Worm (Caenorhabditis elegans) whole organism, young adult: Measurements from ENCODE around the gene R13A1.5.

Experiments used
- B0035.1 ChIP-seq: sonication (generic microtip); optimal IDR thresholded peaks from 2 replicates; lab custom pipeline; 2016; ENCODE audit warnings: missing genetic modification characterization, mild to moderate bottlenecking, missing compliant biosample characterization, missing genotype, missing genetic modification reagents
- B0336.3 ChIP-seq: fragments of 200-800 bp; sonication (Bioruptor generic); IDR thresholded peaks from 2 replicates; pipeline ENCODE4 v1.3.6; 2022; ENCODE audit warnings: missing genetic modification characterization, missing compliant biosample characterization
- F22D6.2 ChIP-seq: sonication (generic microtip); optimal IDR thresholded peaks from 2 replicates; lab custom pipeline; 2016; ENCODE audit warnings: mild to moderate bottlenecking, missing genetic modification characterization, missing compliant biosample characterization
- F39B2.1 ChIP-seq: fragments of 200-800 bp; sonication (Bioruptor generic); IDR thresholded peaks from 2 replicates; pipeline ENCODE4 v1.3.6; 2022; ENCODE audit warnings: missing genetic modification reagents, missing genetic modification characterization, missing compliant biosample characterization
- F57A8.1 ChIP-seq: fragments of 200-800 bp; sonication (Bioruptor generic); optimal IDR thresholded peaks from 2 replicates; lab custom pipeline; 2018; ENCODE audit warnings: mild to moderate bottlenecking, missing genetic modification characterization, moderate library complexity, missing compliant biosample characterization
- T26A5.8 ChIP-seq: sonication (generic microtip); optimal IDR thresholded peaks from 2 replicates; lab custom pipeline; 2016; ENCODE audit warnings: missing genetic modification characterization, missing compliant biosample characterization
- Y53G8AR.9 ChIP-seq: fragments of 200-800 bp; sonication (Bioruptor generic); conservative IDR thresholded peaks from 2 replicates; pipeline ENCODE4 v1.3.6; 2022; ENCODE audit warnings: missing genetic modification reagents, missing genetic modification characterization, missing compliant biosample characterization
- Y79H2A.3 ChIP-seq: fragments of 200-800 bp; sonication (Bioruptor generic); conservative IDR thresholded peaks from 2 replicates; pipeline ENCODE4 v1.3.6; 2022; ENCODE audit warnings: missing genetic modification reagents, missing genetic modification characterization, missing compliant biosample characterization
- aptf-2 ChIP-seq: fragments of 200-800 bp; sonication (Bioruptor generic); conservative IDR thresholded peaks from 2 replicates; pipeline ENCODE4 v1.3.6; 2022; ENCODE audit warnings: missing genetic modification reagents, missing genetic modification characterization, missing compliant biosample characterization
- athp-1 ChIP-seq: sonication (generic microtip); optimal IDR thresholded peaks from 2 replicates; lab custom pipeline; 2017; ENCODE audit warnings: mild to moderate bottlenecking, missing genetic modification characterization, missing compliant biosample characterization
- cebp-1 ChIP-seq, 2 experiments: fragments of 200-800 bp in 1 of 2; sonication (Bioruptor generic) in 1 of 2; sonication (generic microtip) in 1 of 2; IDR thresholded peaks in 1 of 2; optimal IDR thresholded peaks in 1 of 2; 2 replicates each; pipeline versions ENCODE4 v1.3.6 to Lab custom; 2017 to 2022; ENCODE audit warnings: missing compliant biosample characterization in 2 of 2, missing genetic modification characterization in 2 of 2, mild to moderate bottlenecking in 1 of 2, missing genetic modification reagents in 1 of 2, moderate library complexity in 1 of 2
- ceh-40 ChIP-seq: fragments of 200-800 bp; sonication (Bioruptor generic); IDR thresholded peaks from 2 replicates; pipeline ENCODE4 v1.3.6; 2022; ENCODE audit warnings: missing genetic modification characterization, missing compliant biosample characterization
- ceh-79 ChIP-seq: sonication (generic microtip); optimal IDR thresholded peaks from 2 replicates; lab custom pipeline; 2017; ENCODE audit warnings: mild to moderate bottlenecking, missing genetic modification characterization, missing compliant biosample characterization
- chd-7 ChIP-seq: sonication (generic microtip); optimal IDR thresholded peaks from 2 replicates; lab custom pipeline; 2016; ENCODE audit warnings: mild to moderate bottlenecking, missing genetic modification characterization, moderate library complexity, missing compliant biosample characterization
- efl-1 ChIP-seq: fragments of 150-350 bp; optimal IDR thresholded peaks from 2 replicates; lab custom pipeline; 2014; ENCODE audit warnings: missing biosample characterization, missing genetic modification reagents, missing genetic modification characterization
- egrh-3 ChIP-seq: fragments of 200-800 bp; sonication (Bioruptor generic); IDR thresholded peaks from 2 replicates; pipeline ENCODE4 v1.3.6; 2022; ENCODE audit warnings: missing genetic modification reagents, missing genetic modification characterization, missing compliant biosample characterization
- fkh-3 ChIP-seq: sonication (generic microtip); optimal IDR thresholded peaks from 2 replicates; lab custom pipeline; 2016; ENCODE audit warnings: mild to moderate bottlenecking, missing genetic modification characterization, missing compliant biosample characterization
- hlh-12 ChIP-seq: sonication (generic microtip); optimal IDR thresholded peaks from 2 replicates; lab custom pipeline; 2016; ENCODE audit warnings: missing genetic modification characterization, missing compliant biosample characterization
- hmg-20 ChIP-seq: fragments of 200-800 bp; sonication (Bioruptor generic); IDR thresholded peaks from 2 replicates; pipeline ENCODE4 v1.3.6; 2022; ENCODE audit warnings: missing genetic modification reagents, missing genetic modification characterization, missing compliant biosample characterization
- let-526 ChIP-seq: fragments of 200-800 bp; sonication (Bioruptor generic); IDR thresholded peaks from 2 replicates; pipeline ENCODE4 v1.3.6; 2022; ENCODE audit warnings: missing genetic modification reagents, missing genetic modification characterization, missing compliant biosample characterization
- lin-26 ChIP-seq: fragments of 200-800 bp; sonication (Bioruptor generic); IDR thresholded peaks from 2 replicates; pipeline ENCODE4 v1.3.6; 2022; ENCODE audit warnings: missing genetic modification reagents, missing genetic modification characterization, missing compliant biosample characterization
- lsy-27 ChIP-seq: sonication (generic microtip); optimal IDR thresholded peaks from 2 replicates; lab custom pipeline; 2017; ENCODE audit warnings: missing genetic modification characterization, mild to moderate bottlenecking, missing compliant biosample characterization, antibody characterized with exemption, missing genotype, borderline replicate concordance; ENCODE audit not compliant: insufficient read depth
- madf-3 ChIP-seq: fragments of 200-800 bp; sonication (Bioruptor generic); IDR thresholded peaks from 2 replicates; pipeline ENCODE4 v1.3.6; 2022; ENCODE audit warnings: missing genetic modification reagents, missing genetic modification characterization, missing compliant biosample characterization
- madf-8 ChIP-seq: fragments of 200-800 bp; sonication (Bioruptor generic); conservative IDR thresholded peaks from 2 replicates; pipeline ENCODE4 v1.3.6; 2022; ENCODE audit warnings: missing genetic modification reagents, missing genetic modification characterization, missing compliant biosample characterization
- mcd-1 ChIP-seq: fragments of 200-800 bp; sonication (Bioruptor generic); IDR thresholded peaks from 2 replicates; pipeline ENCODE4 v1.3.6; 2022; ENCODE audit warnings: missing genetic modification reagents, missing genetic modification characterization, missing compliant biosample characterization
- nhr-120 ChIP-seq: fragments of 200-800 bp; sonication (Bioruptor generic); IDR thresholded peaks from 2 replicates; pipeline ENCODE4 v1.3.6; 2022; ENCODE audit warnings: missing genetic modification characterization, missing compliant biosample characterization
- nhr-80 ChIP-seq: sonication (generic microtip); optimal IDR thresholded peaks from 2 replicates; lab custom pipeline; 2016; ENCODE audit warnings: missing genetic modification characterization, missing compliant biosample characterization
- sea-2 ChIP-seq: fragments of 200-800 bp; sonication (Bioruptor generic); IDR thresholded peaks from 2 replicates; pipeline ENCODE4 v1.3.6; 2022; ENCODE audit warnings: missing genetic modification characterization, missing compliant biosample characterization
- snpc-3.4 ChIP-seq: sonication (generic microtip); optimal IDR thresholded peaks from 2 replicates; lab custom pipeline; 2017; ENCODE audit warnings: missing genetic modification characterization, mild to moderate bottlenecking, missing compliant biosample characterization, antibody characterized with exemption, moderate library complexity, missing genotype, missing genetic modification reagents
- sptf-2 ChIP-seq: fragments of 200-800 bp; sonication (Bioruptor generic); optimal IDR thresholded peaks from 2 replicates; lab custom pipeline; 2018; ENCODE audit warnings: mild to moderate bottlenecking, missing genetic modification characterization, missing compliant biosample characterization
- xnd-1 ChIP-seq: sonication (generic microtip); optimal IDR thresholded peaks from 2 replicates; lab custom pipeline; 2016; ENCODE audit warnings: missing genotype, missing genetic modification reagents, missing genetic modification characterization, missing compliant biosample characterization
- ztf-18 ChIP-seq: sonication (generic microtip); optimal IDR thresholded peaks from 2 replicates; lab custom pipeline; 2016; ENCODE audit warnings: missing genotype, mild to moderate bottlenecking, missing genetic modification characterization, missing compliant biosample characterization
- ztf-26 ChIP-seq: sonication (generic microtip); optimal IDR thresholded peaks from 2 replicates; lab custom pipeline; 2017; ENCODE audit warnings: missing genetic modification characterization, missing compliant biosample characterization
- ztf-6 ChIP-seq: fragments of 200-800 bp; sonication (Bioruptor generic); IDR thresholded peaks from 2 replicates; pipeline ENCODE4 v1.3.6; 2022; ENCODE audit warnings: missing genetic modification reagents, missing genetic modification characterization, missing compliant biosample characterization

The R13A1.5 gene

DNA sequence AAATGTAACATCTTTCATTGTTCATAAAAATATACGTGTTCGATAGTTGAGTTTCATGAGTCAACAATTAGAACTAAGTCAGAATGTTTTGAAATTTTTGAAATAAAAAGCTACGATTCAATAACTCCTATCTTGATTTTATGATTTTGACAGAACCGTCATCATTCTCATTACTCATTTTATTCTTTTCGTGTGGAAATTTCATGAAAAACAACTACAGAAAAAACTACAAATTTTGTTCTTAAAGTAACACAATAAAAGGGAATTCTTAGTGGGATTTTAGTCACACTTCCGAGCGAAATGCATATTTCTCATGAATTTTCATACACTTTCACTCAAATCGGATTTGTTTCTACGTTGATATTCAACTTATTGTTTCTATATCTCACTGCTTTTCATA lies 14.8 kb downstream of the R13A1.5 start, which contains the start of gene str-44:
str-44 (plus strand) TSS at position 301 of the 400 bp plus-strand sequence.
- TF ChIP-seq ceh-40 (GFP tag; lab: Robert Waterston, UW): no peak
- no peak for TF ChIP-seq nhr-120
- no peak for TF ChIP-seq aptf-2
- no peak for TF ChIP-seq madf-8 (GFP tag; lab: Robert Waterston, UW)
- no peak for TF ChIP-seq hmg-20
- TF ChIP-seq B0336.3 (GFP tag; lab: Robert Waterston, UW): no peak
- TF ChIP-seq ztf-26: no peak
- no peak for TF ChIP-seq athp-1
- no peak for TF ChIP-seq chd-7 (tag; lab: Kevin White, UChicago)
- TF ChIP-seq sptf-2 (GFP tag; lab: Kevin White, UChicago): no peak
- no peak for TF ChIP-seq F22D6.2

DNA sequence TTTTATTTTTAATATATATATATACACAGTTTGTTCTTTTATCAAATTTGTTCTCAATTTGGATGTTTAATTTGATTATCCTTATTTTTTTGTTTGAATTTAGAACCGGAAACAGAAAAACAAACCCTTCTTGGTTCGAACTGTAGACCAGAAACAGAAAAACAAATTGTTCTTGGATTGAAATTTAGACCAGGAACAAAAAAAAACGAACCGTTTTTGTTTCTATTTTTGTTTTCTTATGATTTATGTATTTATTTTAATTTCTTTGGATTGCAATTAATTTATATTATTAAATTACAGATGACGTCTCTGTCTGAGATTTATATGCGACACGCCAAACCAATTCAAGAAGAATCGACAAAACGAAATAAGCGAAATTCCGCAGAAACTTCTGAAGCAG lies 16.3 kb downstream of the R13A1.5 start, which contains the start of gene C42D4.19:
C42D4.19 (plus strand) TSS at position 301 of the 400 bp plus-strand sequence.
- no peak for TF ChIP-seq T26A5.8 (tag; lab: Kevin White, UChicago)
- TF ChIP-seq madf-3: no peak

DNA sequence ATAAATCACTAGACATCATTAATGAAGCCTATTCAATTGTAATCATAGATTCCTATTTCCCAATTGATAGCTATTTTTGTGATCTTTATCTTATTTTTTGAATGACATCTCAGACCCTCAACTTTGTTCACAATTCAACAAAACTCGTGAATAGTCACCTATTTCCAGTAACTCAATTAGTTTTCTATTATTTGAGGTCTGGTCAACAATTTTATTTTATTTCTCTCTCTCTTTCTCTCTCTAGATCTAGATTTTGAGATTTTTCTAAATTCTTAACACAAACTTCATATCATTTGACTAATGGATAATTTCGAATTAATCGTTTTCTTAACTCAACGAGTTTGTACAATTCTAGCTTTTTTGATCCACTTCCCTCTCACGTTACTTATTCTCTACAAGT lies 18.2 kb downstream of the R13A1.5 start, which contains the start of gene str-1:
str-1 (plus strand) TSS at position 301 of the 400 bp plus-strand sequence.
- TF ChIP-seq Y79H2A.3 (GFP tag; lab: Robert Waterston, UW) (no peak), ztf-18 (no peak), efl-1 (GFP tag; lab: Kevin White, UChicago) (no peak), snpc-3.4 (tag; lab: Kevin White, UChicago) (no peak), F39B2.1 (GFP tag; lab: Robert Waterston, UW) (no peak), hlh-12 (no peak), ceh-79 (tag; lab: Kevin White, UChicago) (no peak), ztf-6 (GFP tag; lab: Robert Waterston, UW) (no peak), let-526 (GFP tag; lab: Robert Waterston, UW) (no peak), sea-2 (no peak), nhr-80 (tag; lab: Kevin White, UChicago) (no peak), egrh-3 (GFP tag; lab: Robert Waterston, UW) (no peak), fkh-3 (tag; lab: Kevin White, UChicago) (no peak)

DNA sequence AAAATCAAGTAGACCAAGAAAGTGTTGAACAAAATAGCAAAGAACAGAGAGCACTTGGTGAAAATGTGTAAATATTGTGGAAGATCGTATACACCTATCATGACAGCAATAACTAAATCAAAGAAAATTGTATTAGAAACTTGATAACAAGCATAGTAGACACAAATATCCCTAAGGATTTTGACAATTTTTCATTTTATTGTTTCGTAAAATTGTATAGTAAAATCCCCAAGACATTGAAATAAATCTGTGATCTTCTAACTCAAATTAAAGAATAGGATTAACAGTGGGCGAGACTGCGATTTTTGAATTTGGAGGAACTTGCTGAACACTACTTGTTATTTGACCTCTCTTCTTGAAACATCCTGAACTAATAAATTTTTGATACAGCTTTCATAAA lies 20.4 kb downstream of the R13A1.5 start, which contains the start of gene str-220:
str-220 (minus strand) TSS at position 101 of the 400 bp plus-strand sequence.
- TF ChIP-seq mcd-1 (GFP tag; lab: Robert Waterston, UW): no peak
- TF ChIP-seq athp-1: no peak
- TF ChIP-seq Y53G8AR.9 (GFP tag; lab: Robert Waterston, UW): no peak
- no peak for TF ChIP-seq sea-2
- no peak for TF ChIP-seq xnd-1

DNA sequence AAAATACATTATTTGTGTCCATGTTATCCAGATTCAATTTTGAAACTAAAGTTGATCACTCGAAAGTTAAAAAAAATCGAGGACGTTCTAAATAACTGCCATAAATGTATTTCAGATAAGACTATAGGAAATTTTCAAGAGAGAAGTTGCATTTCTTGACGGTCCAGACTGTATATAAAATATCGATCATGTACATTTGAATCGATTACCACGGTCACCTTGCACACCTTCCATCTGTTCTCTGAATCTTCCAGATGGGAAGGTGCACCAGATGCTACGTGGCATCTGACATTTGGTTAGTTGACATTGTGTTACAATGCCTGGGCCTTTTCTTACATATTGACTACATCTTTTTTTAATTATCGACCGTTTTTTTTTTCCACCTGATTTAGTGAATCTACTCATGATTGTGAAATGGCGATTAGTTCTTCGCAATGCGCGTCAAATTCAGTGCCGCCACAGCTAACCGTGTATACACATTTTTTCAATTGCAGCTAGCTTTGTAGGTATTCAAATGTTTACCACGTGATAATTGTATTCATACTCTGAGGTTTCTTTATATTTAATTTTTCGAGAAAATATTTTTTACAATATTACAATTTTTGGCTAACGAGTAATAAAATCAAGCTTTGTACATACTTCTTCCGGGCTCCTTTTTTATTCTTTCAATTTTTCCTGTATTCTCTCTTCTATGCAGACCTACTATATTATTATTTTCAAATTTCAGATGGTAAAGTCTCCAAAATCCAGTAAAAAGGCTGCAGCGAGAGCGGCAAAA lies 23.5 kb downstream of the R13A1.5 start, which contains the start of gene skr-16:
skr-16 (plus strand) TSS at position 728 of the 778 bp plus-strand sequence.
- no peak for TF ChIP-seq cebp-1 (GFP tag; IDR thresholded peaks at IDR 0.05; lab: Robert Waterston, UW)
- TF ChIP-seq cebp-1 (tag; optimal IDR thresholded peaks at IDR 0.05; lab: Kevin White, UChicago): no peak
- no peak for TF ChIP-seq B0035.1 (tag; lab: Kevin White, UChicago)
- TF ChIP-seq F57A8.1 (GFP tag; lab: Kevin White, UChicago): no peak
- TF ChIP-seq lsy-27: no peak
- TF ChIP-seq lin-26 (GFP tag; lab: Robert Waterston, UW): no peak
